Worm (Caenorhabditis elegans) whole organism, midembryonic: ENCODE data around the gene tag-329.

Experiments
- T22C8.4 ChIP-seq: fragments of 200-800 bp; sonication (Bioruptor generic); IDR thresholded peaks from 2 replicates; pipeline ENCODE4 v1.3.6; 2022; ENCODE audit warnings: missing genetic modification characterization, missing compliant biosample characterization
- cog-1 ChIP-seq: sonication (generic microtip); optimal IDR thresholded peaks from 2 replicates; lab custom pipeline; 2016; ENCODE audit warnings: missing genetic modification characterization, missing compliant biosample characterization
- flt-1 ChIP-seq: fragments of 200-800 bp; sonication (Bioruptor generic); IDR thresholded peaks from 2 replicates; pipeline ENCODE4 v1.3.6; 2022; ENCODE audit warnings: missing genetic modification characterization, missing compliant biosample characterization
- klf-2 ChIP-seq: fragments of 200-800 bp; sonication (Bioruptor generic); conservative IDR thresholded peaks from 2 replicates; pipeline ENCODE4 v1.3.6; 2022; ENCODE audit warnings: missing genetic modification reagents, missing genetic modification characterization, missing compliant biosample characterization
- med-1 ChIP-seq: sonication (generic microtip); optimal IDR thresholded peaks from 2 replicates; lab custom pipeline; 2017; ENCODE audit warnings: missing genetic modification characterization, mild to moderate bottlenecking, missing compliant biosample characterization, antibody characterized with exemption, missing genetic modification reagents; ENCODE audit not compliant: insufficient read depth
- ref-1 ChIP-seq: fragments of 200-800 bp; sonication (Bioruptor generic); conservative IDR thresholded peaks from 2 replicates; pipeline ENCODE4 v1.3.6; 2022; ENCODE audit warnings: missing genetic modification reagents, missing genetic modification characterization, missing compliant biosample characterization
- tab-1 ChIP-seq: fragments of 200-800 bp; sonication (Bioruptor generic); IDR thresholded peaks from 2 replicates; pipeline ENCODE4 v1.3.6; 2022; ENCODE audit warnings: missing genetic modification characterization, missing compliant biosample characterization
- ztf-23 ChIP-seq: fragments of 200-800 bp; sonication (Bioruptor generic); IDR thresholded peaks from 2 replicates; pipeline ENCODE4 v1.3.6; 2022; ENCODE audit warnings: missing genetic modification reagents, missing genetic modification characterization, missing compliant biosample characterization
- ztf-29 ChIP-seq: fragments of 200-800 bp; sonication (Bioruptor generic); IDR thresholded peaks from 2 replicates; pipeline ENCODE4 v1.3.6; 2022; ENCODE audit warnings: missing genetic modification reagents, missing genetic modification characterization, missing compliant biosample characterization

tag-329 gene

DNA sequence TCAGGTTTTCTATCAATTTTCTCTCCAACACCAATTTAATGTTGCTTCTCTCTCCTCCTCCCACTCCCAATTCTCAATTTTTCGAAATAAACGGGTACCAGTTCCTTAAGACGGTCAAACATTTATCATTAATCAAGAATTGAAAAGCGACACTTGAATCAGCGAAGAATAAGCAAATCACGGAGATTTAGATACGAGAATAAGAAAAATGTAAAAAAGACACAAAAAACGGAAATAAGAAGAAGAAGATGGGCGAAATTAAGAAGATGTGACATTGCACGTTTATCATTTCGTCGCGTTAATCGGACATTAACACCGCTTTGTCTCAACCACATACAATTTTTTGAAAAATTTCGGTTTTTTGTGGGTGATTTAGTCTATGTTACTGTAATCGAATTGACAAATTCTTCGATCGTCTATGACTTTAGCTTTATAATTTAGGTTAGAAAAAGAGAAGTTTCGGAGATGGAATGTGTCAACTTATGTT is 30.2 kb upstream of the tag-329 start, which contains the start of gene haao-1:
Gene haao-1, plus strand, starts transcription at position 437 of the 487 bp plus-strand sequence.
- TF ChIP-seq ref-1 (GFP tag; lab: Robert Waterston, UW), result no peak
- no peak for TF ChIP-seq ztf-23
- TF ChIP-seq ztf-29 (GFP tag; lab: Robert Waterston, UW), result no peak
- TF ChIP-seq tab-1 (GFP tag; lab: Robert Waterston, UW), result no peak
- TF ChIP-seq klf-2 (GFP tag; lab: Robert Waterston, UW), result no peak
- TF ChIP-seq T22C8.4 (GFP tag; lab: Robert Waterston, UW), result no peak
- TF ChIP-seq cog-1 (tag; lab: Kevin White, UChicago), result no peak

ce11 chrV:9506931-9507330 is 27.8 kb upstream of the tag-329 start:
- TF ChIP-seq ztf-29 (GFP tag; lab: Robert Waterston, UW), result no peak
- TF ChIP-seq flt-1 (GFP tag; lab: Robert Waterston, UW), result no peak
- TF ChIP-seq T22C8.4 (GFP tag; lab: Robert Waterston, UW), result no peak
- no peak for TF ChIP-seq tab-1 (GFP tag; lab: Robert Waterston, UW)
- no peak for TF ChIP-seq ref-1 (GFP tag; lab: Robert Waterston, UW)
- TF ChIP-seq ztf-23, result no peak
- no peak for TF ChIP-seq cog-1 (tag; lab: Kevin White, UChicago)
- no peak for TF ChIP-seq med-1 (GFP tag; lab: Kevin White, UChicago)
- TF ChIP-seq klf-2 (GFP tag; lab: Robert Waterston, UW), result no peak

DNA sequence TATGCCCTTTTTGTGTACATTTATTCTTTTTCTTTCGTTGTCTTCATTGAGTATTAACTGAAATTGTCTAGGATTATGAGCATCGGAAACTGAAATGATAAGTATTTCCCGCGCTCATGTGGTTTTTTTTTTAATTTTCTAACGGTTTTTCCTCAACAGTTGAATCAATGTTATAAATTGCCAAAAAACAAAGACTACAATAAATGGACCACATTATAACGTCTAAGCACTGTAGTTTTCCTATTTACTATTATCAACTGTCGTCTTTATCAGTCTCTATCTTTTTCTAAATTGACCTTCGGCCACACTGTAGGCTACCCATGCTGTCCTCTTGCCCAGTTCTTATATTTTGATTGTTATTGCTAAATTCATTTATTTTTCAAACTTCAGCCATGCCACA is 27.0 kb upstream of the tag-329 start, which contains the start of gene acs-14:
Gene acs-14, plus strand, starts transcription at position 391 of the 400 bp plus-strand sequence.
- TF ChIP-seq med-1 (GFP tag; lab: Kevin White, UChicago) (no peak), T22C8.4 (GFP tag; lab: Robert Waterston, UW) (no peak), cog-1 (tag; lab: Kevin White, UChicago) (no peak)

DNA sequence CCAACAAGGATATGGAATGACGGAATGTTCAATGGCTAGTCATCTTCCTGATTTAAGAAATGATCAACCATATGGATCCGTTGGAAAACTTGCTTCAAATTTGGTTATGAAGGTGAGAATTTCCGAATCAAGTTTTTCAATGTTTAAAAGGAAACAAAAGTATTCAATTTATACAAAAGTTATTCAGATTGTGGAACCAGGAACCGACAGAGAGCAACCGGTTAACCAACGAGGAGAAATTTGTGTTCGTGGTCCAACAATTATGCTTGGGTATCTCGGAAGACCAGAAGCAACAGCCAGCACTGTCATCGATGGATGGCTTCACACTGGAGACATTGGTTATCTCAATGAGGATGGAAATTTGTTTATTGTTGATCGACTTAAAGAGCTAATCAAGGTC is 25.1 kb upstream of the tag-329 start:
- TF ChIP-seq ref-1 (GFP tag; lab: Robert Waterston, UW) (no peak), klf-2 (GFP tag; lab: Robert Waterston, UW) (no peak), tab-1 (GFP tag; lab: Robert Waterston, UW) (no peak), ztf-29 (GFP tag; lab: Robert Waterston, UW) (no peak), flt-1 (GFP tag; lab: Robert Waterston, UW) (no peak), med-1 (GFP tag; lab: Kevin White, UChicago) (no peak), T22C8.4 (GFP tag; lab: Robert Waterston, UW) (no peak), cog-1 (tag; lab: Kevin White, UChicago) (no peak), ztf-23 (no peak)

- TF ChIP-seq klf-2 (GFP tag; lab: Robert Waterston, UW) (no peak), ref-1 (GFP tag; lab: Robert Waterston, UW) (no peak), ztf-29 (GFP tag; lab: Robert Waterston, UW) (no peak), med-1 (GFP tag; lab: Kevin White, UChicago) (no peak), tab-1 (GFP tag; lab: Robert Waterston, UW) (no peak), cog-1 (tag; lab: Kevin White, UChicago) (no peak), flt-1 (GFP tag; lab: Robert Waterston, UW) (no peak), ztf-23 (no peak), T22C8.4 (GFP tag; lab: Robert Waterston, UW) (no peak)
Observed at ce11 chrV:9513590-9513989, 21.1 kb upstream of the tag-329 start, which contains the start of gene eif-2Bdelta. Gene eif-2Bdelta, plus strand, starts transcription at chrV:9513824.

DNA sequence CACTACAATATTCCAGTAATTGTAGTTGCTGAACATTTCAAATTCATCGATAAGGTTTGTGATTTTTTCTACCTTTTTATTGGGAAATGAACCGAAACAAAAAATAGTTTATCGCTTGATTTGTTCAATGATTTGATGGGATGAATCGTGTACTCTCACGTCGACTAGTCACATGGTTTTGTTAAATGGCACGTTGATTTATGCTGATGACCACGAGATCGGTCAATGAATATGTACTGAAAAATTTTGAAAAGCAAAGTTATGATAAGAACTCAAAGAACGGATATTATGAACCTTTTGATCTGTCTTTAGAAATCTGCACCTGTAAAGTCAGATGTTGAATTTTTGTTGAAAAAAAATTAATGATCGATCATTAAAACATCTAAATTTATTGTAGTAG is 18.4 kb upstream of the tag-329 start:
- no peak for TF ChIP-seq med-1 (GFP tag; lab: Kevin White, UChicago)
- no peak for TF ChIP-seq ztf-23
- no peak for TF ChIP-seq klf-2 (GFP tag; lab: Robert Waterston, UW)
- TF ChIP-seq flt-1 (GFP tag; lab: Robert Waterston, UW), result no peak
- no peak for TF ChIP-seq T22C8.4 (GFP tag; lab: Robert Waterston, UW)
- TF ChIP-seq ref-1 (GFP tag; lab: Robert Waterston, UW), result no peak
- no peak for TF ChIP-seq tab-1 (GFP tag; lab: Robert Waterston, UW)
- no peak for TF ChIP-seq cog-1 (tag; lab: Kevin White, UChicago)
- no peak for TF ChIP-seq ztf-29 (GFP tag; lab: Robert Waterston, UW)

- no peak for TF ChIP-seq med-1 (GFP tag; lab: Kevin White, UChicago)
- TF ChIP-seq ref-1 (GFP tag; lab: Robert Waterston, UW), result no peak
- no peak for TF ChIP-seq klf-2 (GFP tag; lab: Robert Waterston, UW)
- no peak for TF ChIP-seq ztf-23
- no peak for TF ChIP-seq tab-1 (GFP tag; lab: Robert Waterston, UW)
- TF ChIP-seq T22C8.4 (GFP tag; lab: Robert Waterston, UW), result no peak
- TF ChIP-seq ztf-29 (GFP tag; lab: Robert Waterston, UW), result no peak
- no peak for TF ChIP-seq flt-1 (GFP tag; lab: Robert Waterston, UW)
- no peak for TF ChIP-seq cog-1 (tag; lab: Kevin White, UChicago)
Observed at ce11 chrV:9518832-9519231, 15.9 kb upstream of the tag-329 start, which contains the start of gene C50F4.8. Gene C50F4.8, minus strand, starts transcription at chrV:9518859.

- TF ChIP-seq ref-1 (GFP tag; lab: Robert Waterston, UW), result no peak
- TF ChIP-seq klf-2 (GFP tag; lab: Robert Waterston, UW), result no peak
- no peak for TF ChIP-seq T22C8.4 (GFP tag; lab: Robert Waterston, UW)
- TF ChIP-seq cog-1 (tag; lab: Kevin White, UChicago), result no peak
- TF ChIP-seq med-1 (GFP tag; lab: Kevin White, UChicago), result no peak
- no peak for TF ChIP-seq tab-1 (GFP tag; lab: Robert Waterston, UW)
- TF ChIP-seq flt-1 (GFP tag; lab: Robert Waterston, UW), result no peak
- no peak for TF ChIP-seq ztf-23
Observed at ce11 chrV:9521697-9522096, 13.0 kb upstream of the tag-329 start.

ce11 chrV:9524099-9524498 is 10.6 kb upstream of the tag-329 start, which contains the start of gene C50F4.9:
Gene C50F4.9, minus strand, starts transcription at chrV:9524199.
- TF ChIP-seq cog-1 (tag; lab: Kevin White, UChicago) (no peak), T22C8.4 (GFP tag; lab: Robert Waterston, UW) (no peak)
